Fruit fly (Drosophila melanogaster) whole organism, embryonic: ENCODE measurements around the gene CG5776.

ENCODE experiments used
- Ada2b ChIP-seq: fragments of 200-800 bp; sonication (Bioruptor generic); IDR thresholded peaks from 2 replicates; pipeline ENCODE4 v1.3.6; 2022; ENCODE audit warnings: missing biosample characterization, missing genetic modification characterization
- B-H2 ChIP-seq: fragments of 200-800 bp; sonication (Bioruptor generic); optimal IDR thresholded peaks from 2 replicates; lab custom pipeline; 2018; ENCODE audit warnings: missing biosample characterization, mild to moderate bottlenecking, missing genetic modification characterization
- CG10366 ChIP-seq: fragments of 200-800 bp; sonication (Bioruptor generic); IDR thresholded peaks from 2 replicates; pipeline ENCODE4 v1.3.6; 2022; ENCODE audit warnings: missing biosample characterization, missing genetic modification characterization
- CG11398 ChIP-seq: fragments of 200-800 bp; sonication (Bioruptor generic); optimal IDR thresholded peaks from 2 replicates; lab custom pipeline; 2016; ENCODE audit warnings: missing biosample characterization, missing genetic modification characterization
- CG12236 ChIP-seq: fragments of 200-800 bp; sonication (Bioruptor generic); optimal IDR thresholded peaks from 2 replicates; lab custom pipeline; 2016; ENCODE audit warnings: missing biosample characterization, missing genetic modification characterization
- CG16815 ChIP-seq: fragments of 200-800 bp; sonication (Bioruptor generic); optimal IDR thresholded peaks from 3 replicates; lab custom pipeline; 2017; ENCODE audit warnings: missing biosample characterization, mild to moderate bottlenecking, missing genetic modification characterization
- CG18599 ChIP-seq: fragments of 200-800 bp; sonication (Bioruptor generic); optimal IDR thresholded peaks from 3 replicates; lab custom pipeline; 2017; ENCODE audit warnings: missing biosample characterization, missing genetic modification characterization, mild to moderate bottlenecking, moderate library complexity, missing genetic modification reagents
- CG18764 ChIP-seq: fragments of 200-800 bp; sonication (Bioruptor generic); optimal IDR thresholded peaks from 3 replicates; lab custom pipeline; 2016; ENCODE audit warnings: missing biosample characterization, missing genetic modification characterization
- CG2202 ChIP-seq: fragments of 200-800 bp; sonication (Bioruptor generic); optimal IDR thresholded peaks from 2 replicates; lab custom pipeline; 2018; ENCODE audit warnings: missing biosample characterization, mild to moderate bottlenecking, missing genetic modification characterization
- CG2889 ChIP-seq: fragments of 200-800 bp; sonication (Bioruptor generic); IDR thresholded peaks from 3 replicates; pipeline ENCODE4 v1.3.6; 2022; ENCODE audit warnings: missing biosample characterization, missing genetic modification characterization
- CG31388 ChIP-seq: fragments of 200-800 bp; sonication (Bioruptor generic); optimal IDR thresholded peaks from 2 replicates; lab custom pipeline; 2016; ENCODE audit warnings: missing biosample characterization, missing genetic modification characterization
- CG32772 ChIP-seq: fragments of 200-800 bp; sonication (Bioruptor generic); IDR thresholded peaks from 2 replicates; pipeline ENCODE4 v1.3.6; 2022; ENCODE audit warnings: missing biosample characterization, missing genetic modification characterization
- CG3838 ChIP-seq: fragments of 200-800 bp; sonication (Bioruptor generic); optimal IDR thresholded peaks from 3 replicates; lab custom pipeline; 2016; ENCODE audit warnings: missing biosample characterization, missing genetic modification characterization
- CG3995 ChIP-seq: fragments of 200-800 bp; sonication (Bioruptor generic); optimal IDR thresholded peaks from 3 replicates; lab custom pipeline; 2016; ENCODE audit warnings: missing biosample characterization, missing genetic modification characterization
- CG9797 ChIP-seq: fragments of 200-800 bp; sonication (Bioruptor generic); optimal IDR thresholded peaks from 3 replicates; lab custom pipeline; 2018; ENCODE audit warnings: missing biosample characterization, mild to moderate bottlenecking, missing genetic modification characterization
- Chrac-16 ChIP-seq: fragments of 200-800 bp; sonication (Bioruptor generic); optimal IDR thresholded peaks from 3 replicates; lab custom pipeline; 2016; ENCODE audit warnings: missing biosample characterization, missing genetic modification characterization
- Doc2 ChIP-seq: fragments of 200-800 bp; sonication (Bioruptor generic); IDR thresholded peaks from 2 replicates; pipeline ENCODE4 v1.3.6; 2022; ENCODE audit warnings: missing biosample characterization, missing genetic modification characterization
- Hey ChIP-seq: fragments of 200-800 bp; sonication (Bioruptor generic); optimal IDR thresholded peaks from 3 replicates; lab custom pipeline; 2018; ENCODE audit warnings: missing biosample characterization, mild to moderate bottlenecking, missing genetic modification characterization
- HmgZ ChIP-seq: fragments of 200-800 bp; sonication (Bioruptor generic); optimal IDR thresholded peaks from 2 replicates; lab custom pipeline; 2018; ENCODE audit warnings: missing biosample characterization, mild to moderate bottlenecking, missing genetic modification characterization
- Nf-YB ChIP-seq: fragments of 200-800 bp; sonication (Bioruptor generic); optimal IDR thresholded peaks from 3 replicates; lab custom pipeline; 2019; ENCODE audit warnings: missing biosample characterization, mild to moderate bottlenecking, missing genetic modification characterization, moderate library complexity
- Nf-YC ChIP-seq: fragments of 200-800 bp; optimal IDR thresholded peaks from 3 replicates; lab custom pipeline; 2019; ENCODE audit warnings: missing biosample characterization, mild to moderate bottlenecking, missing genetic modification characterization, moderate library complexity
- Sin3A ChIP-seq: fragments of >200 bp; optimal IDR thresholded peaks from 2 replicates; lab custom pipeline; 2018
- Xbp1 ChIP-seq: fragments of 200-800 bp; sonication (Bioruptor generic); optimal IDR thresholded peaks from 3 replicates; lab custom pipeline; 2016; ENCODE audit warnings: missing biosample characterization, mild to moderate bottlenecking, missing genetic modification characterization
- YL-1 ChIP-seq: fragments of 200-800 bp; sonication (Bioruptor generic); optimal IDR thresholded peaks from 3 replicates; lab custom pipeline; 2017; ENCODE audit warnings: missing biosample characterization, mild to moderate bottlenecking, missing genetic modification characterization
- ab ChIP-seq: fragments of 200-800 bp; sonication (Bioruptor generic); optimal IDR thresholded peaks from 2 replicates; lab custom pipeline; 2016; ENCODE audit warnings: missing biosample characterization, missing genetic modification characterization
- amos ChIP-seq: fragments of 200-800 bp; sonication (Bioruptor generic); IDR thresholded peaks from 2 replicates; pipeline ENCODE4 v1.3.6; 2022; ENCODE audit warnings: missing biosample characterization, missing genetic modification characterization; ENCODE audit not compliant: partially characterized antibody
- ara ChIP-seq: fragments of 200-800 bp; sonication (Bioruptor generic); IDR thresholded peaks from 2 replicates; pipeline ENCODE4 v1.3.6; 2022; ENCODE audit warnings: missing biosample characterization, missing genetic modification characterization
- bigmax ChIP-seq: fragments of 200-800 bp; sonication (Bioruptor generic); optimal IDR thresholded peaks from 2 replicates; lab custom pipeline; 2018; ENCODE audit warnings: missing biosample characterization, mild to moderate bottlenecking, missing genetic modification characterization
- bsh ChIP-seq, 2 experiments: fragments of 200-800 bp; sonication (Bioruptor generic); optimal IDR thresholded peaks; 2 replicates each; lab custom pipeline; 2017 to 2018; ENCODE audit warnings: mild to moderate bottlenecking in 2 of 2, missing biosample characterization in 2 of 2, missing genetic modification characterization in 2 of 2, moderate library complexity in 1 of 2
- dimm ChIP-seq: fragments of 200-800 bp; sonication (Bioruptor generic); IDR thresholded peaks from 2 replicates; pipeline ENCODE4 v1.3.6; 2022; ENCODE audit warnings: missing biosample characterization, missing genetic modification characterization
- dpn ChIP-seq, 2 experiments: fragments of 200-800 bp; sonication (Bioruptor generic); optimal IDR thresholded peaks; 3 replicates each; lab custom pipeline; 2016; ENCODE audit warnings: missing biosample characterization in 2 of 2, missing genetic modification characterization in 2 of 2
- emc ChIP-seq: fragments of 200-800 bp; sonication (Bioruptor generic); optimal IDR thresholded peaks from 2 replicates; lab custom pipeline; 2016; ENCODE audit warnings: missing biosample characterization, missing genetic modification characterization
- ftz-f1 ChIP-seq: fragments of 200-800 bp; sonication (Bioruptor generic); optimal IDR thresholded peaks from 2 replicates; lab custom pipeline; 2016; ENCODE audit warnings: missing biosample characterization, missing genetic modification characterization
- gce ChIP-seq: fragments of 200-800 bp; sonication (Bioruptor generic); IDR thresholded peaks from 3 replicates; pipeline ENCODE4 v1.3.6; 2022; ENCODE audit warnings: missing biosample characterization, missing genetic modification characterization
- gfzf ChIP-seq: fragments of 200-800 bp; sonication (Bioruptor generic); optimal IDR thresholded peaks from 2 replicates; lab custom pipeline; 2016; ENCODE audit warnings: missing biosample characterization, mild to moderate bottlenecking, missing genetic modification characterization, moderate library complexity
- gsb-n ChIP-seq: fragments of 200-800 bp; sonication (Bioruptor generic); optimal IDR thresholded peaks from 3 replicates; lab custom pipeline; 2018; ENCODE audit warnings: missing biosample characterization, mild to moderate bottlenecking, missing genetic modification characterization
- kay ChIP-seq: fragments of 200-800 bp; sonication (Bioruptor generic); optimal IDR thresholded peaks from 2 replicates; lab custom pipeline; 2016; ENCODE audit warnings: missing biosample characterization, missing genetic modification characterization
- lab ChIP-seq: fragments of 200-800 bp; sonication (Bioruptor generic); optimal IDR thresholded peaks from 3 replicates; lab custom pipeline; 2017; ENCODE audit warnings: missing biosample characterization, missing genetic modification characterization, mild to moderate bottlenecking, moderate library complexity, missing genetic modification reagents
- lov ChIP-seq, 2 experiments: fragments of 200-800 bp in 1 of 2; fragments of >200 bp in 1 of 2; sonication (Bioruptor generic) in 1 of 2; IDR thresholded peaks in 1 of 2; optimal IDR thresholded peaks in 1 of 2; 2 replicates in 1 of 2; 3 replicates in 1 of 2; pipeline versions ENCODE4 v1.3.6 to Lab custom; 2017 to 2022; ENCODE audit warnings: missing biosample characterization in 1 of 2, missing genetic modification characterization in 1 of 2
- onecut ChIP-seq: fragments of 200-800 bp; sonication (Bioruptor generic); IDR thresholded peaks from 2 replicates; pipeline ENCODE4 v1.3.6; 2022; ENCODE audit warnings: missing biosample characterization, missing genetic modification characterization
- otp ChIP-seq: fragments of 200-800 bp; sonication (Bioruptor generic); IDR thresholded peaks from 3 replicates; pipeline ENCODE4, ENCODE4 v1.3.6; 2022; ENCODE audit warnings: missing biosample characterization, missing genetic modification characterization
- pan ChIP-seq, 4 experiments: fragments of >200 bp in 3 of 4; fragments of 200-800 bp in 1 of 4; sonication (Bioruptor generic) in 1 of 4; optimal IDR thresholded peaks in 3 of 4; IDR thresholded peaks in 1 of 4; 2 replicates each; pipeline versions ENCODE4 v1.3.6 to Lab custom; 2017 to 2022; ENCODE audit warnings: missing biosample characterization in 2 of 4, missing genetic modification characterization in 2 of 4, mixed read lengths in 1 of 4
- scrt ChIP-seq: fragments of 200-800 bp; sonication (Bioruptor generic); optimal IDR thresholded peaks from 2 replicates; lab custom pipeline; 2018; ENCODE audit warnings: missing biosample characterization, mild to moderate bottlenecking, missing genetic modification characterization, moderate library complexity
- seq ChIP-seq: fragments of 200-800 bp; sonication (Bioruptor generic); IDR thresholded peaks from 2 replicates; pipeline ENCODE4 v1.3.6; 2022; ENCODE audit warnings: missing biosample characterization, missing genetic modification characterization
- so ChIP-seq: fragments of 200-800 bp; sonication (Bioruptor generic); IDR thresholded peaks from 3 replicates; pipeline ENCODE4 v1.3.6; 2022; ENCODE audit warnings: missing biosample characterization, missing genetic modification characterization
- ssp ChIP-seq: fragments of 200-800 bp; sonication (Bioruptor generic); IDR thresholded peaks from 2 replicates; pipeline ENCODE4 v1.3.6; 2022; ENCODE audit warnings: missing biosample characterization, missing genetic modification characterization
- stwl ChIP-seq: fragments of 200-800 bp; sonication (Bioruptor generic); optimal IDR thresholded peaks from 3 replicates; lab custom pipeline; 2018; ENCODE audit warnings: missing biosample characterization, mild to moderate bottlenecking, missing genetic modification characterization, moderate library complexity
- ttk ChIP-seq: fragments of 200-800 bp; sonication (Bioruptor generic); IDR thresholded peaks from 2 replicates; pipeline ENCODE4 v2.1.2; 2022; ENCODE audit warnings: missing biosample characterization, missing genetic modification characterization
- wor ChIP-seq: fragments of 200-800 bp; sonication (Bioruptor generic); IDR thresholded peaks from 2 replicates; pipeline ENCODE4 v1.3.6; 2022; ENCODE audit warnings: missing biosample characterization, missing genetic modification characterization

The CG5776 gene

dm6 chr2L:12692343-12693079 lies 11.7 kb downstream of the CG5776 start, which contains the start of the genes CCT4 and CG6153 (continued):
- TF ChIP-seq onecut (peak; percentile 38), CG2202 (tag; lab: Kevin White, UChicago) (no peak), Chrac-16 (GFP tag; lab: Kevin White, UChicago) (no peak), Xbp1 (GFP tag; lab: Kevin White, UChicago) (no peak), wor (GFP tag; lab: Robert Waterston, UW) (no peak), gce (no peak), CG12236 (GFP tag; lab: Kevin White, UChicago) (no peak), ara (GFP tag; lab: Robert Waterston, UW) (no peak), ftz-f1 (GFP tag; lab: Kevin White, UChicago) (no peak), ab (GFP tag; lab: Kevin White, UChicago) (no peak), CG11398 (no peak), dimm (no peak), stwl (tag; lab: Kevin White, UChicago) (peak; percentile 71), CG16815 (GFP tag; lab: Kevin White, UChicago) (no peak), B-H2 (GFP tag; lab: Kevin White, UChicago) (no peak), YL-1 (GFP tag; lab: Kevin White, UChicago) (peak; percentile 87), CG9797 (GFP tag; lab: Kevin White, UChicago) (peak; percentile 84), Sin3A (lab: Kevin White, UChicago) (peak; percentile 83), CG32772 (GFP tag; lab: Robert Waterston, UW) (no peak)
- TF ChIP-seq, all 482 proteins: peak for 60

dm6 chr2L:12689281-12689765 lies 14.9 kb downstream of the CG5776 start:
- TF ChIP-seq CG18599 (GFP tag; lab: Kevin White, UChicago) (no peak), Ada2b (GFP tag; lab: Robert Waterston, UW) (no peak), gsb-n (tag; lab: Kevin White, UChicago) (no peak), lab (GFP tag; lab: Kevin White, UChicago) (no peak), CG31388 (GFP tag; lab: Kevin White, UChicago) (no peak), CG18764 (GFP tag; lab: Kevin White, UChicago) (no peak), CG2889 (GFP tag; lab: Robert Waterston, UW) (no peak), HmgZ (no peak), ttk (GFP tag; lab: Robert Waterston, UW) (no peak), Nf-YB (GFP tag; lab: Kevin White, UChicago) (peak; percentile 92), Nf-YC (tag; lab: Kevin White, UChicago) (peak; percentile 94), CG3838 (no peak), otp (GFP tag; lab: Robert Waterston, UW) (no peak), pan (optimal IDR thresholded peaks at IDR 0.05; lab: Kevin White, UChicago) (no peak), pan (GFP tag; optimal IDR thresholded peaks at IDR 0.05 in 1 of 2, IDR thresholded peaks at IDR 0.05 in 1 of 2) (no peak), amos (GFP tag; lab: Robert Waterston, UW) (no peak), CG10366 (GFP tag; lab: Robert Waterston, UW) (no peak), kay (GFP tag; lab: Kevin White, UChicago) (no peak), CG3995 (GFP tag; lab: Kevin White, UChicago) (no peak), bigmax (no peak), so (no peak), Doc2 (GFP tag; lab: Robert Waterston, UW) (no peak), emc (no peak), dpn (GFP tag; optimal IDR thresholded peaks at IDR 0.05; lab: Kevin White, UChicago) (no peak), bsh (GFP tag; optimal IDR thresholded peaks at IDR 0.05; lab: Kevin White, UChicago) (no peak), ssp (GFP tag; lab: Robert Waterston, UW) (no peak), Hey (tag; lab: Kevin White, UChicago) (no peak), seq (GFP tag; lab: Robert Waterston, UW) (peak; percentile 39; the same call in 1 of the 2 replicates), gfzf (GFP tag; lab: Kevin White, UChicago) (no peak), scrt (GFP tag; lab: Kevin White, UChicago) (no peak), lov (optimal IDR thresholded peaks at IDR 0.05; lab: Kevin White, UChicago) (no peak), lov (GFP tag; IDR thresholded peaks at IDR 0.05; lab: Robert Waterston, UW) (peak; percentile 6; the same call in 1 of the 3 replicates)
